In the genomic region with DNA sequence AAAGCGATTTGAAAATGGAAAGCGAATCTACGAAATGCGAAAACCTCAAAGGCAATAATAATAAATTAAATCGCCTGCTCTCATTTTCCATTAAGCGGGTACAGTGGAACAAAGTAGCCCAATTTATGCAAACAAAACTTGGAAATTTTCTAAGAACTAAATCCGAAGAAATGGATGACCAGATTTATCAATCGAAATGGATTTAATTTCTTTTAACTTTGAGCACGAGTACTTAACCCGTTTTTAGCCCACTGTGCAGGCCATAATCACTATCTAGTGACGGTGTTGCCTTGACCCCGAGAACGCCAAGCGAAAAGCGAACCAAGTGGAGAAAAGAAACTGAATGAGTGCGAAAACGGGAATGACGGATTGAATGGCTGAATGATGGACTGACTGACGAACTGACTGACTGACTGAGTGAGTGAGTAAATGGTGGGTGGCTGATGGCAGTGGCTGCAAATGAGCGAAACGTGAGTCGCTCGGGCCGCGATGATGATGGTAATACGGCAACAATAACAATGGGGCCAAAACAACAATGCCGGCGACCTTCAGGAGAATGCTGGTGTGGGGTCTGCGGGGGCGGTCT, we compare ENCODE assay signal across 1 fruit fly cellular context.
A peak's percentile ranks its signal among the peaks of the same experiment; 100 is the strongest.
TF ChIP-seq lines count a peak whose summit lies in the region.

No protein-coding gene starts in this region.

TF ChIP-seq in whole organism, embryonic, 481 proteins besides CTCF, POLR2A, EP300 and RAD21 (continued from another document and continues in another):
- TF ChIP-seq Hmr (GFP tag; optimal IDR thresholded peaks at IDR 0.05; lab: Kevin White, UChicago): peak; percentile 55
- no peak for TF ChIP-seq Six4 (GFP tag; optimal IDR thresholded peaks at IDR 0.05; lab: Kevin White, UChicago)
- peak; percentile 61 for TF ChIP-seq esg (GFP tag; conservative IDR thresholded peaks at IDR 0.05; lab: Robert Waterston, UW)
- peak; percentile 67; the same call in 2 of the 3 replicates for TF ChIP-seq CG11456 (GFP tag; IDR thresholded peaks at IDR 0.05; lab: Robert Waterston, UW)
- TF ChIP-seq jigr1 (GFP tag; IDR thresholded peaks at IDR 0.05; lab: Robert Waterston, UW): no peak
- no peak for TF ChIP-seq sens-2 (GFP tag; IDR thresholded peaks at IDR 0.05; lab: Robert Waterston, UW)
- TF ChIP-seq klu (GFP tag; IDR thresholded peaks at IDR 0.05; lab: Robert Waterston, UW): no peak
- TF ChIP-seq trh (GFP tag; optimal IDR thresholded peaks at IDR 0.05; lab: Kevin White, UChicago): no peak
- TF ChIP-seq CG12391 (tag; optimal IDR thresholded peaks at IDR 0.05; lab: Kevin White, UChicago): no peak
- peak; percentile 47; the same call in 2 of the 3 replicates for TF ChIP-seq B-H1 (GFP tag; IDR thresholded peaks at IDR 0.05; lab: Robert Waterston, UW)
- TF ChIP-seq otp (GFP tag; IDR thresholded peaks at IDR 0.05; lab: Robert Waterston, UW): 0 out of 3 replicates have a peak, but pooled peaks have one; percentile 27
- TF ChIP-seq pzg (GFP tag; optimal IDR thresholded peaks at IDR 0.05; lab: Kevin White, UChicago): no peak
- peak; percentile 88 for TF ChIP-seq Drgx (GFP tag; IDR thresholded peaks at IDR 0.05; lab: Robert Waterston, UW)
- TF ChIP-seq CG2116 (GFP tag; optimal IDR thresholded peaks at IDR 0.05; lab: Kevin White, UChicago): peak; percentile 5
- no peak for TF ChIP-seq CG5953 (GFP tag; IDR thresholded peaks at IDR 0.05; lab: Robert Waterston, UW)
- TF ChIP-seq bab2 (GFP tag; optimal IDR thresholded peaks at IDR 0.05; lab: Kevin White, UChicago): no peak
- no peak for TF ChIP-seq CG7963 (GFP tag; IDR thresholded peaks at IDR 0.05; lab: Robert Waterston, UW; ENCODE audit: partially characterized antibody)
- no peak for TF ChIP-seq Lhr (GFP tag; optimal IDR thresholded peaks at IDR 0.05; lab: Kevin White, UChicago)
- no peak for TF ChIP-seq pum (GFP tag; optimal IDR thresholded peaks at IDR 0.05; lab: Kevin White, UChicago)
- TF ChIP-seq CG10147 (GFP tag; optimal IDR thresholded peaks at IDR 0.05; lab: Kevin White, UChicago): no peak
- no peak for TF ChIP-seq CG10565 (GFP tag; optimal IDR thresholded peaks at IDR 0.05; lab: Kevin White, UChicago)
- no peak for TF ChIP-seq ftz-f1 (GFP tag; optimal IDR thresholded peaks at IDR 0.05; lab: Kevin White, UChicago)
- no peak for TF ChIP-seq sima (GFP tag; optimal IDR thresholded peaks at IDR 0.05; lab: Kevin White, UChicago)
- no peak for TF ChIP-seq yki (optimal IDR thresholded peaks at IDR 0.05; lab: Kevin White, UChicago)
- no peak for TF ChIP-seq btn (GFP tag; optimal IDR thresholded peaks at IDR 0.05; lab: Kevin White, UChicago)
- TF ChIP-seq CG9932 (GFP tag; IDR thresholded peaks at IDR 0.05; lab: Robert Waterston, UW): peak; percentile 51
- no peak for TF ChIP-seq Spps (tag; optimal IDR thresholded peaks at IDR 0.05; lab: Kevin White, UChicago)
- TF ChIP-seq MESR4 (GFP tag; optimal IDR thresholded peaks at IDR 0.05; lab: Kevin White, UChicago): no peak
- no peak for TF ChIP-seq her (GFP tag; optimal IDR thresholded peaks at IDR 0.05; lab: Kevin White, UChicago)
- TF ChIP-seq Asciz (GFP tag; optimal IDR thresholded peaks at IDR 0.05; lab: Kevin White, UChicago): no peak
- peak; percentile 17; the same call in 1 of the 2 replicates for TF ChIP-seq CG10321 (GFP tag; IDR thresholded peaks at IDR 0.05; lab: Robert Waterston, UW)
- TF ChIP-seq CG1024 (GFP tag; IDR thresholded peaks at IDR 0.05; lab: Robert Waterston, UW): no peak
- peak; percentile 45 for TF ChIP-seq slp2 (GFP tag; optimal IDR thresholded peaks at IDR 0.05; lab: Kevin White, UChicago)
- TF ChIP-seq tap (tag; optimal IDR thresholded peaks at IDR 0.05; lab: Kevin White, UChicago): no peak
- TF ChIP-seq CG12104 (GFP tag; optimal IDR thresholded peaks at IDR 0.05; lab: Kevin White, UChicago): no peak
- TF ChIP-seq CG10654 (GFP tag; optimal IDR thresholded peaks at IDR 0.05; lab: Kevin White, UChicago): no peak
- no peak for TF ChIP-seq CG31388 (GFP tag; optimal IDR thresholded peaks at IDR 0.05; lab: Kevin White, UChicago)
- TF ChIP-seq pita (GFP tag; optimal IDR thresholded peaks at IDR 0.05; lab: Kevin White, UChicago): no peak
- peak; percentile 28 for TF ChIP-seq gro (GFP tag; optimal IDR thresholded peaks at IDR 0.05; lab: Kevin White, UChicago)
- TF ChIP-seq CG4282 (GFP tag; optimal IDR thresholded peaks at IDR 0.05; lab: Kevin White, UChicago): no peak
- TF ChIP-seq twi (tag; optimal IDR thresholded peaks at IDR 0.05; lab: Kevin White, UChicago): no peak
- TF ChIP-seq CG17568 (GFP tag; optimal IDR thresholded peaks at IDR 0.05; lab: Kevin White, UChicago): no peak
- TF ChIP-seq slou (GFP tag; optimal IDR thresholded peaks at IDR 0.05; lab: Kevin White, UChicago): peak; percentile 3
- TF ChIP-seq Taf1 (GFP tag; IDR thresholded peaks at IDR 0.05; lab: Robert Waterston, UW): no peak
- peak; percentile 9 for TF ChIP-seq CG18764 (GFP tag; optimal IDR thresholded peaks at IDR 0.05; lab: Kevin White, UChicago)
- TF ChIP-seq CG15269 (tag; optimal IDR thresholded peaks at IDR 0.05; lab: Kevin White, UChicago): peak; percentile 69
- peak; percentile 63 for TF ChIP-seq Ada2b (GFP tag; IDR thresholded peaks at IDR 0.05; lab: Robert Waterston, UW)
- TF ChIP-seq CG8765 (GFP tag; IDR thresholded peaks at IDR 0.05; lab: Robert Waterston, UW): peak; percentile 47; the same call in 1 of the 2 replicates
- TF ChIP-seq shn (GFP tag; optimal IDR thresholded peaks at IDR 0.05; lab: Kevin White, UChicago): no peak
- no peak for TF ChIP-seq CG3407 (GFP tag; optimal IDR thresholded peaks at IDR 0.05; lab: Kevin White, UChicago)
- TF ChIP-seq CG3065 (GFP tag; optimal IDR thresholded peaks at IDR 0.05; lab: Kevin White, UChicago): no peak
- no peak for TF ChIP-seq CG15479 (GFP tag; optimal IDR thresholded peaks at IDR 0.05; lab: Kevin White, UChicago)
- no peak for TF ChIP-seq CG6813 (GFP tag; optimal IDR thresholded peaks at IDR 0.05; lab: Kevin White, UChicago)
- no peak for TF ChIP-seq pros (GFP tag; optimal IDR thresholded peaks at IDR 0.05; lab: Kevin White, UChicago)
- TF ChIP-seq zfh2 (GFP tag; optimal IDR thresholded peaks at IDR 0.05; lab: Kevin White, UChicago): peak; percentile 60
- no peak for TF ChIP-seq CG12744 (GFP tag; optimal IDR thresholded peaks at IDR 0.05; lab: Kevin White, UChicago)
- TF ChIP-seq lov (optimal IDR thresholded peaks at IDR 0.05; lab: Kevin White, UChicago): no peak
- TF ChIP-seq lov (GFP tag; IDR thresholded peaks at IDR 0.05; lab: Robert Waterston, UW): no peak
- no peak for TF ChIP-seq CG5180 (GFP tag; optimal IDR thresholded peaks at IDR 0.05; lab: Kevin White, UChicago)
- no peak for TF ChIP-seq eyg (GFP tag; optimal IDR thresholded peaks at IDR 0.05; lab: Kevin White, UChicago)
- no peak for TF ChIP-seq chinmo (GFP tag; IDR thresholded peaks at IDR 0.05; lab: Robert Waterston, UW; ENCODE audit: partially characterized antibody)
- no peak for TF ChIP-seq CG17829 (tag; optimal IDR thresholded peaks at IDR 0.05; lab: Kevin White, UChicago)
- TF ChIP-seq CG17912 (GFP tag; optimal IDR thresholded peaks at IDR 0.05; lab: Kevin White, UChicago): no peak
- peak; percentile 45; the same call in 1 of the 2 replicates for TF ChIP-seq Nf-YA (GFP tag; IDR thresholded peaks at IDR 0.05; lab: Robert Waterston, UW)
- no peak for TF ChIP-seq odd (GFP tag; optimal IDR thresholded peaks at IDR 0.05; lab: Kevin White, UChicago)
- no peak for TF ChIP-seq dimm (GFP tag; IDR thresholded peaks at IDR 0.05; lab: Robert Waterston, UW)
- TF ChIP-seq CG16779 (GFP tag; IDR thresholded peaks at IDR 0.05; lab: Robert Waterston, UW): no peak
- TF ChIP-seq Eip74EF (GFP tag; optimal IDR thresholded peaks at IDR 0.05; lab: Kevin White, UChicago): no peak
- TF ChIP-seq CG2712 (tag; optimal IDR thresholded peaks at IDR 0.05; lab: Kevin White, UChicago): no peak
- no peak for TF ChIP-seq Scr (GFP tag; IDR thresholded peaks at IDR 0.05; lab: Robert Waterston, UW; ENCODE audit: partially characterized antibody)
- TF ChIP-seq CG15696 (tag; optimal IDR thresholded peaks at IDR 0.05; lab: Kevin White, UChicago): no peak
- TF ChIP-seq Dad (GFP tag; optimal IDR thresholded peaks at IDR 0.05; lab: Kevin White, UChicago): no peak
- no peak for TF ChIP-seq CG1832 (GFP tag; optimal IDR thresholded peaks at IDR 0.05; lab: Kevin White, UChicago)
- peak; percentile 47 for TF ChIP-seq CG9817 (tag; optimal IDR thresholded peaks at IDR 0.05; lab: Kevin White, UChicago)
- TF ChIP-seq nerfin-1 (tag; optimal IDR thresholded peaks at IDR 0.05; lab: Kevin White, UChicago): no peak
- TF ChIP-seq CG6854 (GFP tag; optimal IDR thresholded peaks at IDR 0.05; lab: Kevin White, UChicago): no peak
- TF ChIP-seq CG32532 (GFP tag; IDR thresholded peaks at IDR 0.05; lab: Robert Waterston, UW): peak; percentile 67; the same call in 1 of the 2 replicates
- TF ChIP-seq TFAM (GFP tag; optimal IDR thresholded peaks at IDR 0.05; lab: Kevin White, UChicago): no peak
- TF ChIP-seq knrl (GFP tag; IDR thresholded peaks at IDR 0.05; lab: Robert Waterston, UW; ENCODE audit: partially characterized antibody): no peak
- no peak for TF ChIP-seq nerfin-2 (GFP tag; IDR thresholded peaks at IDR 0.05; lab: Robert Waterston, UW; ENCODE audit: partially characterized antibody)
- TF ChIP-seq fru (optimal IDR thresholded peaks at IDR 0.05; lab: Kevin White, UChicago): no peak
- no peak for TF ChIP-seq Doc2 (GFP tag; IDR thresholded peaks at IDR 0.05; lab: Robert Waterston, UW)
- TF ChIP-seq CG15011 (GFP tag; optimal IDR thresholded peaks at IDR 0.05; lab: Kevin White, UChicago): no peak
- TF ChIP-seq Doc3 (GFP tag; IDR thresholded peaks at IDR 0.05; lab: Robert Waterston, UW; ENCODE audit: partially characterized antibody): no peak
- peak; percentile 25 for TF ChIP-seq Antp (GFP tag; optimal IDR thresholded peaks at IDR 0.05; lab: Kevin White, UChicago)
- no peak for TF ChIP-seq chn (GFP tag; optimal IDR thresholded peaks at IDR 0.05; lab: Kevin White, UChicago)
- no peak for TF ChIP-seq exex (tag; optimal IDR thresholded peaks at IDR 0.05; lab: Kevin White, UChicago)
- no peak for TF ChIP-seq gcm (GFP tag; optimal IDR thresholded peaks at IDR 0.05; lab: Kevin White, UChicago)
- no peak for TF ChIP-seq CrebB (tag; optimal IDR thresholded peaks at IDR 0.05; lab: Kevin White, UChicago)
- no peak for TF ChIP-seq unpg (GFP tag; optimal IDR thresholded peaks at IDR 0.05; lab: Kevin White, UChicago)
- TF ChIP-seq CG8924 (tag; optimal IDR thresholded peaks at IDR 0.05; lab: Kevin White, UChicago): no peak
- no peak for TF ChIP-seq CG4360 (GFP tag; IDR thresholded peaks at IDR 0.05; lab: Robert Waterston, UW)
- no peak for TF ChIP-seq CG7357 (GFP tag; IDR thresholded peaks at IDR 0.05; lab: Robert Waterston, UW)
- TF ChIP-seq CG8388 (GFP tag; optimal IDR thresholded peaks at IDR 0.05; lab: Kevin White, UChicago): no peak
- no peak for TF ChIP-seq BtbVII (GFP tag; optimal IDR thresholded peaks at IDR 0.05; lab: Kevin White, UChicago)
- TF ChIP-seq CG11560 (tag; IDR thresholded peaks at IDR 0.05; lab: Robert Waterston, UW): 0 out of 3 replicates have a peak, but pooled peaks have one; percentile 33
- TF ChIP-seq Side (GFP tag; optimal IDR thresholded peaks at IDR 0.05; lab: Kevin White, UChicago): no peak
- 0 out of 2 replicates have a peak, but pooled peaks have one; percentile 21 for TF ChIP-seq danr (GFP tag; IDR thresholded peaks at IDR 0.05; lab: Robert Waterston, UW)
- TF ChIP-seq sr (GFP tag; IDR thresholded peaks at IDR 0.05; lab: Robert Waterston, UW): no peak
- no peak for TF ChIP-seq sim (GFP tag; IDR thresholded peaks at IDR 0.05; lab: Robert Waterston, UW)
- no peak for TF ChIP-seq ERR (GFP tag; optimal IDR thresholded peaks at IDR 0.05; lab: Kevin White, UChicago)
- TF ChIP-seq Max (GFP tag; optimal IDR thresholded peaks at IDR 0.05; lab: Kevin White, UChicago): no peak
- no peak for TF ChIP-seq ken (GFP tag; IDR thresholded peaks at IDR 0.05; lab: Robert Waterston, UW)
- no peak for TF ChIP-seq stc (GFP tag; IDR thresholded peaks at IDR 0.05; lab: Robert Waterston, UW)
- no peak for TF ChIP-seq onecut (GFP tag; IDR thresholded peaks at IDR 0.05; lab: Robert Waterston, UW)
- no peak for TF ChIP-seq lbe (GFP tag; optimal IDR thresholded peaks at IDR 0.05; lab: Kevin White, UChicago)
- no peak for TF ChIP-seq Dek (tag; optimal IDR thresholded peaks at IDR 0.05; lab: Kevin White, UChicago)
- no peak for TF ChIP-seq NK7.1 (GFP tag; optimal IDR thresholded peaks at IDR 0.05; lab: Kevin White, UChicago)
- peak; percentile 89 for TF ChIP-seq sens (GFP tag; lab: Kevin White, UChicago)
- TF ChIP-seq CG43689 (GFP tag; IDR thresholded peaks at IDR 0.05; lab: Robert Waterston, UW): peak; percentile 56
- TF ChIP-seq ara (GFP tag; IDR thresholded peaks at IDR 0.05; lab: Robert Waterston, UW): peak; percentile 42; the same call in 1 of the 2 replicates
- TF ChIP-seq CG3726 (GFP tag; IDR thresholded peaks at IDR 0.05; lab: Robert Waterston, UW): 0 out of 3 replicates have a peak, but pooled peaks have one; percentile 36
- no peak for TF ChIP-seq Usf (GFP tag; optimal IDR thresholded peaks at IDR 0.05; lab: Kevin White, UChicago)
- no peak for TF ChIP-seq NC2α (GFP tag; optimal IDR thresholded peaks at IDR 0.05; lab: Kevin White, UChicago)
- TF ChIP-seq CG32772 (GFP tag; IDR thresholded peaks at IDR 0.05; lab: Robert Waterston, UW): no peak
- TF ChIP-seq Xrp1 (GFP tag; IDR thresholded peaks at IDR 0.05; lab: Robert Waterston, UW): no peak
- TF ChIP-seq sc (optimal IDR thresholded peaks at IDR 0.05; lab: Kevin White, UChicago): no peak
- TF ChIP-seq sc (GFP tag; optimal IDR thresholded peaks at IDR 0.05; lab: Kevin White, UChicago): no peak
- no peak for TF ChIP-seq aop (GFP tag; IDR thresholded peaks at IDR 0.05; lab: Robert Waterston, UW)
- TF ChIP-seq luna (GFP tag; optimal IDR thresholded peaks at IDR 0.05; lab: Kevin White, UChicago): no peak
- TF ChIP-seq tio (GFP tag; optimal IDR thresholded peaks at IDR 0.05; lab: Kevin White, UChicago): peak; percentile 44
- TF ChIP-seq Dref (GFP tag; IDR thresholded peaks at IDR 0.05; lab: Robert Waterston, UW): no peak
- no peak for TF ChIP-seq CG18476 (GFP tag; optimal IDR thresholded peaks at IDR 0.05; lab: Kevin White, UChicago)
- no peak for TF ChIP-seq Sry-δ (GFP tag; optimal IDR thresholded peaks at IDR 0.05; lab: Kevin White, UChicago)
- no peak for TF ChIP-seq ac (GFP tag; optimal IDR thresholded peaks at IDR 0.05; lab: Kevin White, UChicago)
- TF ChIP-seq grau (tag; optimal IDR thresholded peaks at IDR 0.05; lab: Kevin White, UChicago): no peak
- peak; percentile 51 for TF ChIP-seq Meics (GFP tag; optimal IDR thresholded peaks at IDR 0.05; lab: Kevin White, UChicago)
- TF ChIP-seq ttk (GFP tag; IDR thresholded peaks at IDR 0.05; lab: Robert Waterston, UW): peak; percentile 53
- TF ChIP-seq CG7745 (tag; optimal IDR thresholded peaks at IDR 0.05; lab: Kevin White, UChicago): no peak
- peak; percentile 31 for TF ChIP-seq Myb (GFP tag; optimal IDR thresholded peaks at IDR 0.05; lab: Kevin White, UChicago)
